Worm (Caenorhabditis elegans): ENCODE measurements around the gene AH10.4.

ce11 chrV:14120674-14121073 is 17.0 kb downstream of the AH10.4 start:
- TF ChIP-seq him-1 (tag; optimal IDR thresholded peaks at IDR 0.05) (no peak), W03F9.2 (tag; optimal IDR thresholded peaks at IDR 0.05) (no peak)
